Worm (Caenorhabditis elegans) whole organism, L1 larva: ENCODE measurements around the gene C23H4.8.

Experiments
- C16A3.4 ChIP-seq: fragments of 150-350 bp; optimal IDR thresholded peaks from 2 replicates; lab custom pipeline; 2014; ENCODE audit warnings: missing biosample characterization, missing genetic modification characterization
- C34B4.2 ChIP-seq: sonication (generic microtip); optimal IDR thresholded peaks from 2 replicates; lab custom pipeline; 2017; ENCODE audit warnings: mild to moderate bottlenecking, missing genetic modification characterization, missing compliant biosample characterization
- Y116A8C.19 ChIP-seq: sonication (generic microtip); optimal IDR thresholded peaks from 2 replicates; lab custom pipeline; 2016; ENCODE audit warnings: missing compliant biosample characterization, missing genetic modification characterization, borderline replicate concordance
- aha-1 ChIP-seq: fragments of 150-350 bp; optimal IDR thresholded peaks from 2 replicates; lab custom pipeline; 2014; ENCODE audit warnings: missing biosample characterization, missing genetic modification characterization
- aly-2 ChIP-seq: fragments of 150-350 bp; optimal IDR thresholded peaks from 2 replicates; lab custom pipeline; 2014; ENCODE audit warnings: missing biosample characterization, missing genetic modification characterization
- blmp-1 ChIP-seq: fragments of 150-350 bp; optimal IDR thresholded peaks from 2 replicates; lab custom pipeline; 2014; ENCODE audit warnings: missing biosample characterization, missing genetic modification characterization
- ceh-82 ChIP-seq, 3 experiments: fragments of 150-350 bp in 1 of 3; sonication (generic microtip) in 2 of 3; optimal IDR thresholded peaks; 2 replicates each; lab custom pipeline; 2014 to 2017; ENCODE audit warnings: missing biosample characterization in 3 of 3, missing genetic modification characterization in 3 of 3
- ceh-88 ChIP-seq: fragments of 200-800 bp; sonication (Bioruptor generic); IDR thresholded peaks from 2 replicates; pipeline ENCODE4 v1.3.6; 2022; ENCODE audit warnings: missing genetic modification characterization, missing compliant biosample characterization
- ces-1 ChIP-seq: fragments of 150-350 bp; optimal IDR thresholded peaks from 2 replicates; lab custom pipeline; 2014; ENCODE audit warnings: missing biosample characterization, missing genetic modification reagents, missing genetic modification characterization
- dsc-1 ChIP-seq: sonication (generic microtip); optimal IDR thresholded peaks from 2 replicates; lab custom pipeline; 2016; ENCODE audit warnings: mild to moderate bottlenecking, missing genetic modification characterization, missing compliant biosample characterization
- efl-1 ChIP-seq, 4 experiments: fragments of 150-350 bp; optimal IDR thresholded peaks in 3 of 4; peaks in 1 of 4; 1 replicate in 1 of 4; 2 replicates in 3 of 4; lab custom pipeline; 2014; ENCODE audit warnings: missing biosample characterization in 2 of 4, missing genetic modification characterization in 2 of 4, missing genetic modification reagents in 2 of 4
- fkh-4 ChIP-seq: sonication (generic microtip); optimal IDR thresholded peaks from 2 replicates; lab custom pipeline; 2016; ENCODE audit warnings: missing compliant biosample characterization, missing genetic modification characterization, borderline replicate concordance
- fkh-8 ChIP-seq: sonication (generic microtip); optimal IDR thresholded peaks from 2 replicates; lab custom pipeline; 2016; ENCODE audit warnings: mild to moderate bottlenecking, missing genetic modification characterization, missing compliant biosample characterization
- fos-1 ChIP-seq: fragments of 150-350 bp; optimal IDR thresholded peaks from 2 replicates; lab custom pipeline; 2014; ENCODE audit warnings: missing biosample characterization, missing genetic modification characterization
- hlh-4 ChIP-seq: sonication (generic microtip); optimal IDR thresholded peaks from 2 replicates; lab custom pipeline; 2016; ENCODE audit warnings: mild to moderate bottlenecking, missing genetic modification characterization, missing compliant biosample characterization
- hpl-2 ChIP-seq: fragments of 150-350 bp; optimal IDR thresholded peaks from 2 replicates; lab custom pipeline; 2014; ENCODE audit warnings: missing biosample characterization, missing genetic modification reagents, missing genetic modification characterization
- jun-1 ChIP-seq: fragments of 150-350 bp; optimal IDR thresholded peaks from 2 replicates; lab custom pipeline; 2014; ENCODE audit warnings: missing biosample characterization, missing genetic modification reagents, missing genetic modification characterization
- lin-13 ChIP-seq: fragments of 150-350 bp; optimal IDR thresholded peaks from 2 replicates; lab custom pipeline; 2014; ENCODE audit warnings: missing biosample characterization, missing genetic modification reagents, missing genetic modification characterization
- lin-14 ChIP-seq: fragments of 200-800 bp; sonication (Bioruptor generic); optimal IDR thresholded peaks from 2 replicates; lab custom pipeline; 2018; ENCODE audit warnings: mild to moderate bottlenecking, missing genetic modification characterization, moderate library complexity, missing compliant biosample characterization
- lin-15B ChIP-seq: fragments of 150-350 bp; sonication (generic microtip); optimal IDR thresholded peaks from 3 replicates; lab custom pipeline; 2014; ENCODE audit warnings: missing biosample characterization, missing genetic modification characterization
- lin-35 ChIP-seq, 2 experiments: fragments of 150-350 bp; optimal IDR thresholded peaks; 2 replicates each; lab custom pipeline; 2014; ENCODE audit warnings: missing biosample characterization in 2 of 2, missing genetic modification characterization in 2 of 2, missing genetic modification reagents in 2 of 2
- lin-39 ChIP-seq: fragments of 150-350 bp; optimal IDR thresholded peaks from 2 replicates; lab custom pipeline; 2014; ENCODE audit warnings: missing biosample characterization, missing genetic modification reagents, missing genetic modification characterization
- mdl-1 ChIP-seq, 2 experiments: fragments of 150-350 bp; optimal IDR thresholded peaks; 2 replicates each; lab custom pipeline; 2014 to 2017; ENCODE audit warnings: missing biosample characterization in 2 of 2, missing genetic modification characterization in 2 of 2, inconsistent platforms in 1 of 2
- mef-2 ChIP-seq: fragments of 150-350 bp; optimal IDR thresholded peaks from 2 replicates; lab custom pipeline; 2014; ENCODE audit warnings: missing biosample characterization, missing genetic modification characterization
- nhr-11 ChIP-seq: fragments of 150-350 bp; optimal IDR thresholded peaks from 2 replicates; lab custom pipeline; 2014; ENCODE audit warnings: missing biosample characterization, missing genetic modification characterization
- nhr-12 ChIP-seq: sonication (generic microtip); optimal IDR thresholded peaks from 2 replicates; lab custom pipeline; 2017; ENCODE audit warnings: missing biosample characterization, missing genetic modification characterization
- nhr-19 ChIP-seq: fragments of 200-800 bp; sonication (Bioruptor generic); conservative IDR thresholded peaks from 2 replicates; pipeline ENCODE4 v1.3.6; 2022; ENCODE audit warnings: missing genetic modification characterization, missing compliant biosample characterization
- nhr-20 ChIP-seq: sonication (generic microtip); optimal IDR thresholded peaks from 2 replicates; lab custom pipeline; 2016; ENCODE audit warnings: mild to moderate bottlenecking, missing genetic modification characterization, missing compliant biosample characterization
- nhr-237 ChIP-seq: fragments of 150-350 bp; optimal IDR thresholded peaks from 2 replicates; lab custom pipeline; 2014; ENCODE audit warnings: missing biosample characterization, missing genetic modification characterization
- nhr-76 ChIP-seq: sonication (generic microtip); optimal IDR thresholded peaks from 2 replicates; lab custom pipeline; 2017; ENCODE audit warnings: missing biosample characterization, missing genetic modification characterization
- nhr-77 ChIP-seq: fragments of 150-350 bp; optimal IDR thresholded peaks from 2 replicates; lab custom pipeline; 2014; ENCODE audit warnings: missing biosample characterization, missing genetic modification characterization
- nhr-84 ChIP-seq: sonication (generic microtip); optimal IDR thresholded peaks from 2 replicates; lab custom pipeline; 2017; ENCODE audit warnings: missing biosample characterization, missing genetic modification characterization
- nhr-85 ChIP-seq: sonication (generic microtip); peaks from one replicate; lab custom pipeline; 2016; ENCODE audit warnings: missing genetic modification characterization, inconsistent platforms, missing compliant biosample characterization
- nhr-90 ChIP-seq: sonication (generic microtip); optimal IDR thresholded peaks from 2 replicates; lab custom pipeline; 2016; ENCODE audit warnings: mild to moderate bottlenecking, missing genetic modification characterization, missing compliant biosample characterization; ENCODE audit not compliant: poor library complexity
- pax-3 ChIP-seq: fragments of 200-800 bp; sonication (Bioruptor generic); optimal IDR thresholded peaks from 2 replicates; lab custom pipeline; 2018; ENCODE audit warnings: mild to moderate bottlenecking, missing genetic modification characterization, moderate library complexity, missing compliant biosample characterization
- pqm-1 ChIP-seq: sonication (generic microtip); optimal IDR thresholded peaks from 3 replicates; lab custom pipeline; 2017; ENCODE audit warnings: missing biosample characterization, missing genetic modification characterization
- skn-1 ChIP-seq: fragments of 150-350 bp; optimal IDR thresholded peaks from 2 replicates; lab custom pipeline; 2014; ENCODE audit warnings: missing biosample characterization, missing genetic modification characterization
- snpc-4 ChIP-seq: fragments of 150-350 bp; optimal IDR thresholded peaks from 2 replicates; lab custom pipeline; 2014; ENCODE audit warnings: missing biosample characterization, missing genetic modification characterization
- snu-23 ChIP-seq: sonication (generic microtip); optimal IDR thresholded peaks from 2 replicates; lab custom pipeline; 2016; ENCODE audit warnings: missing genetic modification characterization, missing compliant biosample characterization
- sup-37 ChIP-seq: fragments of 200-800 bp; sonication (Bioruptor generic); optimal IDR thresholded peaks from 2 replicates; lab custom pipeline; 2018; ENCODE audit warnings: mild to moderate bottlenecking, missing genetic modification characterization, missing compliant biosample characterization
- swsn-7 ChIP-seq: sonication (generic microtip); optimal IDR thresholded peaks from 2 replicates; lab custom pipeline; 2016; ENCODE audit warnings: missing genetic modification characterization, missing compliant biosample characterization
- unc-130 ChIP-seq: fragments of 150-350 bp; optimal IDR thresholded peaks from 2 replicates; lab custom pipeline; 2017; ENCODE audit warnings: missing biosample characterization, missing genetic modification characterization, inconsistent platforms
- unc-62 ChIP-seq: fragments of 150-350 bp; optimal IDR thresholded peaks from 2 replicates; lab custom pipeline; 2014; ENCODE audit warnings: missing biosample characterization, missing genetic modification reagents, missing genetic modification characterization
- xbp-1 ChIP-seq: sonication (generic microtip); optimal IDR thresholded peaks from 2 replicates; lab custom pipeline; 2016; ENCODE audit warnings: missing genetic modification characterization, missing compliant biosample characterization
- zag-1 ChIP-seq: fragments of 150-350 bp; optimal IDR thresholded peaks from 2 replicates; lab custom pipeline; 2014; ENCODE audit warnings: missing biosample characterization, missing genetic modification characterization
- zip-4 ChIP-seq: fragments of 200-800 bp; sonication (Bioruptor generic); optimal IDR thresholded peaks from 2 replicates; lab custom pipeline; 2018; ENCODE audit warnings: mild to moderate bottlenecking, missing genetic modification characterization, moderate library complexity, missing compliant biosample characterization
- ztf-11 ChIP-seq, 2 experiments: sonication (generic microtip); optimal IDR thresholded peaks; 2 replicates each; lab custom pipeline; 2016 to 2017; ENCODE audit warnings: missing genetic modification characterization in 2 of 2, missing biosample characterization in 1 of 2, missing compliant biosample characterization in 1 of 2
- ztf-4 ChIP-seq: fragments of 150-350 bp; optimal IDR thresholded peaks from 2 replicates; lab custom pipeline; 2014; ENCODE audit warnings: missing biosample characterization, missing genetic modification characterization

Gene C23H4.8

ce11 chrX:12179090-12179488 is 38.0 kb upstream of the C23H4.8 start (continued):
- peak in 1 of 2 experiments; percentile 18 for TF ChIP-seq mdl-1 (tag; optimal IDR thresholded peaks at IDR 0.05; lab: Kevin White, UChicago)
- TF ChIP-seq dsc-1 = no peak
- no peak for TF ChIP-seq snpc-4 (tag; lab: Kevin White, UChicago)
- TF ChIP-seq ceh-88 = 0 out of 2 replicates have a peak, but pooled peaks have one; percentile 31

- TF ChIP-seq blmp-1 (tag; lab: Kevin White, UChicago) (peak; percentile 4), lin-15B (no peak), efl-1 (optimal IDR thresholded peaks at IDR 0.05; lab: Kevin White, UChicago) (no peak), efl-1 (GFP tag; optimal IDR thresholded peaks at IDR 0.05 in 1 of 2; lab: Kevin White, UChicago) (peak in 1 of 2 experiments; percentile 56)
Measured at ce11 chrX:12179817-12180384, 37.1 kb upstream of the C23H4.8 start.

- TF ChIP-seq nhr-19 (GFP tag; lab: Robert Waterston, UW) (peak; percentile 48), nhr-12 (tag; lab: Kevin White, UChicago) (no peak), ztf-4 (no peak), lin-35 (GFP tag; optimal IDR thresholded peaks at IDR 0.05; lab: Kevin White, UChicago) (peak; percentile 1 to 44), ces-1 (GFP tag; lab: Kevin White, UChicago) (no peak), pax-3 (tag; lab: Kevin White, UChicago) (no peak), Y116A8C.19 (no peak), aha-1 (tag; lab: Kevin White, UChicago) (no peak), mef-2 (tag; lab: Kevin White, UChicago) (no peak), dsc-1 (no peak), lin-13 (GFP tag; lab: Kevin White, UChicago) (peak; percentile 13), snu-23 (GFP tag; lab: Kevin White, UChicago) (peak; percentile 53), pqm-1 (tag; lab: Kevin White, UChicago) (no peak), ceh-82 (tag; optimal IDR thresholded peaks at IDR 0.05; lab: Kevin White, UChicago) (peak in 1 of 3 experiments; percentile 25), fkh-8 (tag; lab: Kevin White, UChicago) (no peak), hlh-4 (tag; lab: Kevin White, UChicago) (no peak), snpc-4 (tag; lab: Kevin White, UChicago) (no peak), unc-62 (no peak), lin-14 (GFP tag; lab: Kevin White, UChicago) (peak; percentile 83), aly-2 (tag; lab: Kevin White, UChicago) (no peak), nhr-84 (tag; lab: Kevin White, UChicago) (no peak), nhr-237 (tag; lab: Kevin White, UChicago) (no peak), skn-1 (tag; lab: Kevin White, UChicago) (no peak), swsn-7 (tag; lab: Kevin White, UChicago) (peak; percentile 16), nhr-85 (tag; lab: Kevin White, UChicago) (peak; percentile 96), nhr-90 (peak; percentile 40), zag-1 (tag; lab: Kevin White, UChicago) (no peak), C16A3.4 (tag; lab: Kevin White, UChicago) (no peak), lin-15B (no peak), blmp-1 (tag; lab: Kevin White, UChicago) (peak; percentile 91), zip-4 (GFP tag; lab: Kevin White, UChicago) (no peak), nhr-76 (tag; lab: Kevin White, UChicago) (no peak), xbp-1 (tag; lab: Kevin White, UChicago) (peak; percentile 11), sup-37 (no peak), lin-39 (no peak), C34B4.2 (no peak), fos-1 (tag; lab: Kevin White, UChicago) (no peak), unc-130 (peak; percentile 74), hpl-2 (GFP tag; lab: Kevin White, UChicago) (no peak), ztf-11 (tag; optimal IDR thresholded peaks at IDR 0.05; lab: Kevin White, UChicago) (no peak), nhr-11 (tag; lab: Kevin White, UChicago) (no peak), fkh-4 (no peak), mdl-1 (tag; optimal IDR thresholded peaks at IDR 0.05; lab: Kevin White, UChicago) (peak in 1 of 2 experiments; percentile 1), nhr-20 (tag; lab: Kevin White, UChicago) (peak; percentile 80), nhr-77 (tag; lab: Kevin White, UChicago) (no peak), jun-1 (no peak)
Measured at ce11 chrX:12180681-12181080, 36.4 kb upstream of the C23H4.8 start.
